Fruit fly (Drosophila melanogaster) whole organism, pupa: ENCODE data around the gene Aatf.

Experiments used
- CG12605 ChIP-seq: fragments of 200-800 bp; sonication (Bioruptor generic); IDR thresholded peaks from 2 replicates; pipeline ENCODE4 v1.3.6; 2022; ENCODE audit warnings: missing biosample characterization, missing genetic modification characterization
- CG13204 ChIP-seq: fragments of 200-800 bp; sonication (Bioruptor generic); optimal IDR thresholded peaks from 2 replicates; lab custom pipeline; 2018; ENCODE audit warnings: missing biosample characterization, mild to moderate bottlenecking, missing genetic modification characterization, moderate library complexity
- CG15710 ChIP-seq: fragments of 200-800 bp; sonication (Bioruptor generic); optimal IDR thresholded peaks from 2 replicates; lab custom pipeline; 2018; ENCODE audit warnings: missing biosample characterization, mild to moderate bottlenecking, missing genetic modification characterization, moderate library complexity
- CG32121 ChIP-seq: fragments of 200-800 bp; sonication (Bioruptor generic); IDR thresholded peaks from 2 replicates; pipeline ENCODE4 v1.3.6; 2022; ENCODE audit warnings: missing biosample characterization, missing genetic modification characterization
- CG34367 ChIP-seq: fragments of 200-800 bp; sonication (Bioruptor generic); optimal IDR thresholded peaks from 2 replicates; lab custom pipeline; 2018; ENCODE audit warnings: missing biosample characterization, mild to moderate bottlenecking, missing genetic modification characterization
- CG4496 ChIP-seq: fragments of 200-800 bp; sonication (Bioruptor generic); IDR thresholded peaks from 3 replicates; pipeline ENCODE4 v1.3.6; 2022; ENCODE audit warnings: missing biosample characterization, missing genetic modification characterization
- CG8159 ChIP-seq: fragments of 200-800 bp; sonication (Bioruptor generic); optimal IDR thresholded peaks from 3 replicates; lab custom pipeline; 2018; ENCODE audit warnings: missing biosample characterization, mild to moderate bottlenecking, missing genetic modification characterization, moderate library complexity
- CG8301 ChIP-seq: fragments of 200-800 bp; sonication (Bioruptor generic); optimal IDR thresholded peaks from 2 replicates; lab custom pipeline; 2018; ENCODE audit warnings: missing biosample characterization, mild to moderate bottlenecking, missing genetic modification characterization
- EcR ChIP-seq: fragments of 200-800 bp; sonication (Bioruptor generic); optimal IDR thresholded peaks from 3 replicates; lab custom pipeline; 2019; ENCODE audit warnings: missing biosample characterization, missing genetic modification characterization, mild to moderate bottlenecking, moderate library complexity, missing genetic modification reagents
- Ets98B ChIP-seq: fragments of 200-800 bp; sonication (Bioruptor generic); IDR thresholded peaks from 2 replicates; pipeline ENCODE4 v1.3.6; 2022; ENCODE audit warnings: missing biosample characterization, missing genetic modification characterization
- Pif1A ChIP-seq: fragments of 200-800 bp; sonication (Bioruptor generic); optimal IDR thresholded peaks from 3 replicates; lab custom pipeline; 2016; ENCODE audit warnings: missing biosample characterization, missing genetic modification characterization
- fd96Ca ChIP-seq: fragments of 200-800 bp; sonication (Bioruptor generic); IDR thresholded peaks from 3 replicates; pipeline ENCODE4 v1.3.6; 2022; ENCODE audit warnings: missing biosample characterization, missing genetic modification characterization
- gl ChIP-seq: fragments of 200-800 bp; sonication (Bioruptor generic); optimal IDR thresholded peaks from 2 replicates; lab custom pipeline; 2018; ENCODE audit warnings: missing biosample characterization, mild to moderate bottlenecking, missing genetic modification characterization

- TF ChIP-seq CG32121 (no peak), CG8301 (tag; lab: Kevin White, UChicago) (no peak), EcR (GFP tag; lab: Kevin White, UChicago) (no peak), gl (tag; lab: Kevin White, UChicago) (no peak), fd96Ca (GFP tag; lab: Robert Waterston, UW) (no peak), CG15710 (no peak), CG34367 (tag; lab: Kevin White, UChicago) (no peak), Pif1A (GFP tag; lab: Kevin White, UChicago) (no peak), CG12605 (GFP tag; lab: Robert Waterston, UW) (no peak), CG4496 (GFP tag; lab: Robert Waterston, UW) (no peak), CG13204 (GFP tag; lab: Kevin White, UChicago) (no peak), Ets98B (GFP tag; lab: Robert Waterston, UW) (no peak), CG8159 (tag; lab: Kevin White, UChicago) (no peak)
Observed at dm6 chr2L:6676535-6676934, 40.9 kb upstream of the Aatf start, which contains the start of gene cort.
